Fruit fly (Drosophila melanogaster) whole organism, prepupa: ENCODE measurements around the gene CG34039.
A peak's percentile ranks its signal among the peaks of the same experiment; 100 is the strongest.

Experiments
- CG10631 ChIP-seq: fragments of 200-800 bp; sonication (Bioruptor generic); optimal IDR thresholded peaks from 2 replicates; lab custom pipeline; 2016; ENCODE audit warnings: missing biosample characterization, missing genetic modification characterization
- CG10669 ChIP-seq: fragments of 200-800 bp; sonication (Bioruptor generic); optimal IDR thresholded peaks from 3 replicates; lab custom pipeline; 2018; ENCODE audit warnings: missing biosample characterization, mild to moderate bottlenecking, missing genetic modification characterization, moderate library complexity
- CG11294 ChIP-seq: fragments of 200-800 bp; sonication (Bioruptor generic); IDR thresholded peaks from 2 replicates; pipeline ENCODE4 v1.3.6; 2022; ENCODE audit warnings: missing biosample characterization, missing genetic modification characterization
- CG11762 ChIP-seq: fragments of 200-800 bp; sonication (Bioruptor generic); optimal IDR thresholded peaks from 3 replicates; lab custom pipeline; 2016; ENCODE audit warnings: missing biosample characterization, missing genetic modification characterization; ENCODE audit not compliant: insufficient read depth
- CG11902 ChIP-seq: fragments of 200-800 bp; sonication (Bioruptor generic); optimal IDR thresholded peaks from 3 replicates; lab custom pipeline; 2016; ENCODE audit warnings: missing biosample characterization, missing genetic modification characterization
- CG15336 ChIP-seq: fragments of 200-800 bp; sonication (Bioruptor generic); IDR thresholded peaks from 2 replicates; pipeline ENCODE4 v1.3.6; 2022; ENCODE audit warnings: missing biosample characterization, missing genetic modification characterization
- CG1621 ChIP-seq: fragments of 200-800 bp; sonication (Bioruptor generic); optimal IDR thresholded peaks from 3 replicates; lab custom pipeline; 2018; ENCODE audit warnings: missing biosample characterization, mild to moderate bottlenecking, missing genetic modification characterization
- CG16779 ChIP-seq: fragments of 200-800 bp; sonication (Bioruptor generic); optimal IDR thresholded peaks from 3 replicates; lab custom pipeline; 2017; ENCODE audit warnings: missing biosample characterization, mild to moderate bottlenecking, missing genetic modification characterization
- CG31627 ChIP-seq: fragments of 200-800 bp; sonication (Bioruptor generic); optimal IDR thresholded peaks from 3 replicates; lab custom pipeline; 2016; ENCODE audit warnings: missing biosample characterization, missing genetic modification characterization
- CG4318 ChIP-seq: fragments of 200-800 bp; sonication (Bioruptor generic); optimal IDR thresholded peaks from 3 replicates; lab custom pipeline; 2017; ENCODE audit warnings: missing biosample characterization, mild to moderate bottlenecking, missing genetic modification characterization
- CG6163 ChIP-seq: fragments of 200-800 bp; sonication (Bioruptor generic); IDR thresholded peaks from 3 replicates; pipeline ENCODE4 v1.3.6; 2022; ENCODE audit warnings: missing biosample characterization, missing genetic modification characterization
- CG6854 ChIP-seq: fragments of 200-800 bp; sonication (Bioruptor generic); optimal IDR thresholded peaks from 2 replicates; lab custom pipeline; 2017; ENCODE audit warnings: missing biosample characterization, mild to moderate bottlenecking, missing genetic modification characterization
- CG7368 ChIP-seq: fragments of 200-800 bp; sonication (Bioruptor generic); optimal IDR thresholded peaks from 3 replicates; lab custom pipeline; 2016; ENCODE audit warnings: missing biosample characterization, missing genetic modification characterization
- CG9139 ChIP-seq: fragments of 200-800 bp; sonication (Bioruptor generic); optimal IDR thresholded peaks from 3 replicates; lab custom pipeline; 2017; ENCODE audit warnings: missing biosample characterization, mild to moderate bottlenecking, missing genetic modification characterization
- Eip78C ChIP-seq: fragments of 200-800 bp; sonication (Bioruptor generic); peaks from one replicate; lab custom pipeline; 2016; ENCODE audit warnings: missing biosample characterization, missing genetic modification characterization
- Eip93F ChIP-seq: fragments of 200-800 bp; sonication (Bioruptor generic); optimal IDR thresholded peaks from 2 replicates; lab custom pipeline; 2016; ENCODE audit warnings: missing biosample characterization, mild to moderate bottlenecking, missing genetic modification characterization
- Gug ChIP-seq: fragments of 200-800 bp; sonication (Bioruptor generic); IDR thresholded peaks from 2 replicates; pipeline ENCODE4 v1.3.6; 2022; ENCODE audit warnings: missing biosample characterization, missing genetic modification characterization
- Hr38 ChIP-seq: sonication (Bioruptor generic); optimal IDR thresholded peaks from 2 replicates; lab custom pipeline; 2016; ENCODE audit warnings: missing biosample characterization, missing genetic modification characterization
- Hr39 ChIP-seq: fragments of 200-800 bp; sonication (Bioruptor generic); optimal IDR thresholded peaks from 2 replicates; lab custom pipeline; 2016; ENCODE audit warnings: missing biosample characterization, missing genetic modification characterization
- Hr4 ChIP-seq: fragments of 200-800 bp; sonication (Bioruptor generic); optimal IDR thresholded peaks from 3 replicates; lab custom pipeline; 2016; ENCODE audit warnings: missing biosample characterization, missing genetic modification characterization
- Lpt ChIP-seq: fragments of 200-800 bp; sonication (Bioruptor generic); optimal IDR thresholded peaks from 3 replicates; lab custom pipeline; 2016; ENCODE audit warnings: missing biosample characterization, missing genetic modification characterization
- Sox102F ChIP-seq: fragments of 200-800 bp; sonication (Bioruptor generic); optimal IDR thresholded peaks from 2 replicates; lab custom pipeline; 2016; ENCODE audit warnings: missing biosample characterization, mild to moderate bottlenecking, missing genetic modification characterization
- acj6 ChIP-seq: fragments of 200-800 bp; sonication (Bioruptor generic); optimal IDR thresholded peaks from 3 replicates; lab custom pipeline; 2016; ENCODE audit warnings: missing biosample characterization, missing genetic modification characterization
- dac ChIP-seq: fragments of 200-800 bp; sonication (Bioruptor generic); optimal IDR thresholded peaks from 2 replicates; lab custom pipeline; 2017; ENCODE audit warnings: missing biosample characterization, mild to moderate bottlenecking, missing genetic modification characterization
- eg ChIP-seq: fragments of 200-800 bp; sonication (Bioruptor generic); IDR thresholded peaks from 3 replicates; pipeline ENCODE4 v1.3.6; 2022; ENCODE audit warnings: missing biosample characterization, missing genetic modification characterization
- fd85E ChIP-seq: fragments of 200-800 bp; sonication (Bioruptor generic); optimal IDR thresholded peaks from 3 replicates; lab custom pipeline; 2016; ENCODE audit warnings: missing biosample characterization, missing genetic modification characterization
- fkh ChIP-seq: fragments of 200-800 bp; sonication (Bioruptor generic); optimal IDR thresholded peaks from 3 replicates; lab custom pipeline; 2017; ENCODE audit warnings: missing biosample characterization, mild to moderate bottlenecking, missing genetic modification characterization, moderate library complexity
- pdm3 ChIP-seq: fragments of 200-800 bp; sonication (Bioruptor generic); optimal IDR thresholded peaks from 3 replicates; lab custom pipeline; 2016; ENCODE audit warnings: missing biosample characterization, missing genetic modification characterization
- salr ChIP-seq, 2 experiments: fragments of 200-800 bp; sonication (Bioruptor generic); optimal IDR thresholded peaks; 3 replicates each; lab custom pipeline; 2016 to 2018; ENCODE audit warnings: missing biosample characterization in 2 of 2, missing genetic modification characterization in 2 of 2, mild to moderate bottlenecking in 1 of 2
- ss ChIP-seq, 2 experiments: fragments of 200-800 bp; sonication (Bioruptor generic); optimal IDR thresholded peaks; 2 replicates in 1 of 2; 3 replicates in 1 of 2; lab custom pipeline; 2017 to 2018; ENCODE audit warnings: mild to moderate bottlenecking in 2 of 2, missing biosample characterization in 2 of 2, missing genetic modification characterization in 2 of 2, moderate library complexity in 1 of 2
- svp ChIP-seq: fragments of 200-800 bp; sonication (Bioruptor generic); peaks from one replicate; lab custom pipeline; 2016; ENCODE audit warnings: missing biosample characterization, missing genetic modification characterization
- topi ChIP-seq: fragments of 200-800 bp; sonication (Bioruptor generic); optimal IDR thresholded peaks from 3 replicates; lab custom pipeline; 2016; ENCODE audit warnings: missing biosample characterization, missing genetic modification characterization
- vri ChIP-seq: fragments of 200-800 bp; sonication (Bioruptor generic); optimal IDR thresholded peaks from 3 replicates; lab custom pipeline; 2016; ENCODE audit warnings: missing biosample characterization, mild to moderate bottlenecking, missing genetic modification characterization

CG34039 gene

dm6 chr3L:14569620-14570537, 10.1 kb downstream of the CG34039 start:
- TF ChIP-seq Hr38 (GFP tag; lab: Kevin White, UChicago) (no peak), svp (no peak)

DNA sequence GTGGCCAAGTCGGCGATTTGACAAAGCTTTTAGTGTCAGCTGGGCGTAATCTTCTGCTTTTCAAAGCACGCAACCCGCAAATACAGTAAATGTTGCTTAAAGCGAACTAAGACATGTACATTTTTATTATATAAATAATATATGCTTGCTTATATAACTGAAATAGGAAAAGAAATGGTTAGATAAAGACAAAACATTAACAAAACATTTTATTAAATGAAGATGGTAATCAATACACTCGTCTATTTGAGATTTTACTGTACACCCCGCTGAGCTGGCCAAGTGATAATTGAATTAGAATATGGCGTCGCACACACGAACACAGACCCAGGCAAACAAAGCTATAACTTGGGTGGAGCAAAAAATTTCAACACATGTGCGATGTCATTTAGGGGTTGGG, 14.8 kb downstream of the CG34039 start:
- no peak for TF ChIP-seq Sox102F (GFP tag; lab: Kevin White, UChicago)
- TF ChIP-seq CG10669 (GFP tag; lab: Kevin White, UChicago), result no peak
- no peak for TF ChIP-seq Lpt (GFP tag; lab: Kevin White, UChicago)
- TF ChIP-seq CG10631 (GFP tag; lab: Kevin White, UChicago), result no peak
- no peak for TF ChIP-seq salr (GFP tag; optimal IDR thresholded peaks at IDR 0.05; lab: Kevin White, UChicago)
- no peak for TF ChIP-seq eg (GFP tag; lab: Robert Waterston, UW)
- no peak for TF ChIP-seq vri (GFP tag; lab: Kevin White, UChicago)
- no peak for TF ChIP-seq Gug (GFP tag; lab: Robert Waterston, UW)
- no peak for TF ChIP-seq Eip93F (GFP tag; lab: Kevin White, UChicago)
- TF ChIP-seq Hr39 (GFP tag; lab: Kevin White, UChicago), result no peak
- no peak for TF ChIP-seq dac (GFP tag; lab: Kevin White, UChicago)

- no peak for TF ChIP-seq CG31627 (GFP tag; lab: Kevin White, UChicago)
- TF ChIP-seq CG6163, result no peak
- TF ChIP-seq Hr4 (GFP tag; lab: Kevin White, UChicago), result no peak
- TF ChIP-seq acj6 (GFP tag; lab: Kevin White, UChicago), result no peak
- no peak for TF ChIP-seq CG15336 (GFP tag; lab: Robert Waterston, UW)
- no peak for TF ChIP-seq CG4318
- TF ChIP-seq pdm3, result no peak
- TF ChIP-seq CG11902, result no peak
- no peak for TF ChIP-seq CG1621 (tag; lab: Kevin White, UChicago)
- TF ChIP-seq fd85E (GFP tag; lab: Kevin White, UChicago), result no peak
- no peak for TF ChIP-seq dac (GFP tag; lab: Kevin White, UChicago)
- no peak for TF ChIP-seq Hr39 (GFP tag; lab: Kevin White, UChicago)
- TF ChIP-seq CG7368 (GFP tag; lab: Kevin White, UChicago), result no peak
- no peak for TF ChIP-seq Eip93F (GFP tag; lab: Kevin White, UChicago)
Observed at dm6 chr3L:14575974-14576373, 16.2 kb downstream of the CG34039 start.

- TF ChIP-seq CG9139 (GFP tag; lab: Kevin White, UChicago) (no peak), CG11294 (GFP tag; lab: Robert Waterston, UW) (no peak), svp (peak; percentile 24), fkh (GFP tag; lab: Kevin White, UChicago) (peak; percentile 10), ss (GFP tag; optimal IDR thresholded peaks at IDR 0.05; lab: Kevin White, UChicago) (no peak), CG6163 (no peak), CG16779 (no peak)
Observed at dm6 chr3L:14578896-14579295, 19.1 kb downstream of the CG34039 start.

- TF ChIP-seq topi (GFP tag; lab: Kevin White, UChicago) (no peak), Eip78C (GFP tag; lab: Kevin White, UChicago) (no peak)
Observed at dm6 chr3L:14580294-14580693, 20.5 kb downstream of the CG34039 start.

- TF ChIP-seq CG11762 (GFP tag; lab: Kevin White, UChicago), result no peak
- no peak for TF ChIP-seq vri (GFP tag; lab: Kevin White, UChicago)
- no peak for TF ChIP-seq CG6854
Observed at dm6 chr3L:14582736-14583135, 22.9 kb downstream of the CG34039 start.
